Fruit fly (Drosophila melanogaster) whole organism, adult: ENCODE measurements around the gene Arfrp1.
A peak's percentile ranks its signal among the peaks of the same experiment; 100 is the strongest.

Experiments
- CG11617 ChIP-seq: fragments of 200-800 bp; sonication (Bioruptor generic); optimal IDR thresholded peaks from 2 replicates; lab custom pipeline; 2017; ENCODE audit warnings: mild to moderate bottlenecking, missing biosample characterization, missing genetic modification reagents, missing genetic modification characterization
- CG12768 ChIP-seq: fragments of 200-800 bp; sonication (Bioruptor generic); optimal IDR thresholded peaks from 2 replicates; lab custom pipeline; 2017; ENCODE audit warnings: missing biosample characterization, missing genetic modification characterization, mild to moderate bottlenecking, moderate library complexity, missing genetic modification reagents
- CG14711 ChIP-seq: fragments of 200-800 bp; sonication (Bioruptor generic); optimal IDR thresholded peaks from 2 replicates; lab custom pipeline; 2018; ENCODE audit warnings: missing biosample characterization, mild to moderate bottlenecking, missing genetic modification characterization, moderate library complexity
- CG1620 ChIP-seq: fragments of 200-800 bp; sonication (Bioruptor generic); optimal IDR thresholded peaks from 2 replicates; lab custom pipeline; 2016; ENCODE audit warnings: missing biosample characterization, missing genetic modification characterization
- CG33017 ChIP-seq: fragments of 200-800 bp; sonication (Bioruptor generic); optimal IDR thresholded peaks from 2 replicates; lab custom pipeline; 2018; ENCODE audit warnings: missing biosample characterization, mild to moderate bottlenecking, missing genetic modification characterization, moderate library complexity
- CG5204 ChIP-seq: fragments of 200-800 bp; sonication (Bioruptor generic); optimal IDR thresholded peaks from 2 replicates; lab custom pipeline; 2016; ENCODE audit warnings: missing biosample characterization, missing genetic modification characterization
- CG7045 ChIP-seq: fragments of 200-800 bp; sonication (Bioruptor generic); optimal IDR thresholded peaks from 2 replicates; lab custom pipeline; 2017; ENCODE audit warnings: missing biosample characterization, mild to moderate bottlenecking, missing genetic modification characterization
- CG7101 ChIP-seq: fragments of 200-800 bp; sonication (Bioruptor generic); optimal IDR thresholded peaks from 2 replicates; lab custom pipeline; 2018; ENCODE audit warnings: missing biosample characterization, mild to moderate bottlenecking, missing genetic modification characterization, moderate library complexity
- Clk ChIP-seq: fragments of 200-800 bp; sonication (Bioruptor generic); optimal IDR thresholded peaks from 2 replicates; lab custom pipeline; 2017; ENCODE audit warnings: missing biosample characterization, missing genetic modification characterization
- Crg-1 ChIP-seq: fragments of 200-800 bp; sonication (Bioruptor generic); optimal IDR thresholded peaks from 2 replicates; lab custom pipeline; 2016; ENCODE audit warnings: missing biosample characterization, missing genetic modification characterization
- Hr96 ChIP-seq: fragments of 200-800 bp; sonication (Bioruptor generic); optimal IDR thresholded peaks from 2 replicates; lab custom pipeline; 2016; ENCODE audit warnings: missing biosample characterization, missing genetic modification characterization
- Mnt ChIP-seq: fragments of 200-800 bp; sonication (Bioruptor generic); optimal IDR thresholded peaks from 2 replicates; lab custom pipeline; 2016; ENCODE audit warnings: missing biosample characterization, mild to moderate bottlenecking, missing genetic modification characterization
- bab1 ChIP-seq: fragments of 200-800 bp; sonication (Bioruptor generic); optimal IDR thresholded peaks from 3 replicates; lab custom pipeline; 2019; ENCODE audit warnings: missing biosample characterization, mild to moderate bottlenecking, missing genetic modification characterization, moderate library complexity
- cic ChIP-seq: fragments of 200-800 bp; sonication (Bioruptor generic); optimal IDR thresholded peaks from 2 replicates; lab custom pipeline; 2017; ENCODE audit warnings: missing biosample characterization, mild to moderate bottlenecking, missing genetic modification characterization, moderate library complexity
- cnc ChIP-seq, 2 experiments: fragments of >200 bp; optimal IDR thresholded peaks; 2 replicates each; lab custom pipeline; 2017
- kay ChIP-seq: fragments of 200-800 bp; sonication (Bioruptor generic); peaks from one replicate; lab custom pipeline; 2016; ENCODE audit warnings: missing biosample characterization, missing genetic modification characterization, borderline replicate concordance
- ovo ChIP-seq: fragments of 200-800 bp; sonication (Bioruptor generic); optimal IDR thresholded peaks from 2 replicates; lab custom pipeline; 2016; ENCODE audit warnings: missing biosample characterization, missing genetic modification characterization
- pad ChIP-seq: fragments of 200-800 bp; sonication (Bioruptor generic); optimal IDR thresholded peaks from 3 replicates; lab custom pipeline; 2017; ENCODE audit warnings: missing biosample characterization, missing genetic modification characterization, mild to moderate bottlenecking, moderate library complexity, missing genetic modification reagents
- tj ChIP-seq: fragments of 200-800 bp; sonication (Bioruptor generic); optimal IDR thresholded peaks from 3 replicates; lab custom pipeline; 2017; ENCODE audit warnings: missing biosample characterization, mild to moderate bottlenecking, missing genetic modification characterization, moderate library complexity
- toe ChIP-seq: fragments of 200-800 bp; sonication (Bioruptor generic); optimal IDR thresholded peaks from 2 replicates; lab custom pipeline; 2016; ENCODE audit warnings: missing biosample characterization, missing genetic modification characterization

Gene Arfrp1

dm6 chrX:9118961-9119633, 12.2 kb downstream of the Arfrp1 start:
- TF ChIP-seq CG33017 (tag; lab: Kevin White, UChicago): no peak
- no peak for TF ChIP-seq cnc (optimal IDR thresholded peaks at IDR 0.05; lab: Kevin White, UChicago)
- TF ChIP-seq CG1620 (GFP tag; lab: Kevin White, UChicago): no peak
- no peak for TF ChIP-seq CG7045 (GFP tag; lab: Kevin White, UChicago)
- TF ChIP-seq CG5204 (GFP tag; lab: Kevin White, UChicago): no peak
- TF ChIP-seq Hr96 (GFP tag; lab: Kevin White, UChicago): no peak
- no peak for TF ChIP-seq bab1 (GFP tag; lab: Kevin White, UChicago)
- no peak for TF ChIP-seq CG12768 (GFP tag; lab: Kevin White, UChicago)
- TF ChIP-seq ovo (GFP tag; lab: Kevin White, UChicago): no peak
- no peak for TF ChIP-seq kay (GFP tag; lab: Kevin White, UChicago)
- TF ChIP-seq cic (GFP tag; lab: Kevin White, UChicago): no peak
- no peak for TF ChIP-seq Mnt (GFP tag; lab: Kevin White, UChicago)
- no peak for TF ChIP-seq tj (GFP tag; lab: Kevin White, UChicago)
- no peak for TF ChIP-seq pad (GFP tag; lab: Kevin White, UChicago)
- no peak for TF ChIP-seq Clk (GFP tag; lab: Kevin White, UChicago)
- TF ChIP-seq CG7101: no peak
- no peak for TF ChIP-seq CG14711 (tag; lab: Kevin White, UChicago)
- TF ChIP-seq toe: no peak
- TF ChIP-seq Crg-1 (GFP tag; lab: Kevin White, UChicago): no peak

- TF ChIP-seq Mnt (GFP tag; lab: Kevin White, UChicago): no peak
- TF ChIP-seq CG5204 (GFP tag; lab: Kevin White, UChicago): no peak
- TF ChIP-seq CG7101: no peak
- no peak for TF ChIP-seq bab1 (GFP tag; lab: Kevin White, UChicago)
- no peak for TF ChIP-seq cnc (optimal IDR thresholded peaks at IDR 0.05; lab: Kevin White, UChicago)
- TF ChIP-seq CG33017 (tag; lab: Kevin White, UChicago): no peak
- no peak for TF ChIP-seq tj (GFP tag; lab: Kevin White, UChicago)
- TF ChIP-seq cic (GFP tag; lab: Kevin White, UChicago): no peak
- no peak for TF ChIP-seq CG11617 (GFP tag; lab: Kevin White, UChicago)
- TF ChIP-seq CG1620 (GFP tag; lab: Kevin White, UChicago): no peak
- TF ChIP-seq CG7045 (GFP tag; lab: Kevin White, UChicago): no peak
- no peak for TF ChIP-seq Hr96 (GFP tag; lab: Kevin White, UChicago)
- no peak for TF ChIP-seq Clk (GFP tag; lab: Kevin White, UChicago)
- no peak for TF ChIP-seq toe
- no peak for TF ChIP-seq CG12768 (GFP tag; lab: Kevin White, UChicago)
These were observed 12.9 kb downstream of the Arfrp1 start for dm6 chrX:9119671-9120364.

- TF ChIP-seq bab1 (GFP tag; lab: Kevin White, UChicago) (peak; percentile 17), pad (GFP tag; lab: Kevin White, UChicago) (no peak), CG14711 (tag; lab: Kevin White, UChicago) (peak; percentile 32)
These were observed 14.2 kb downstream of the Arfrp1 start for dm6 chrX:9120828-9121754.

dm6 chrX:9122492-9122891, 15.6 kb downstream of the Arfrp1 start:
- TF ChIP-seq CG7101: no peak
- TF ChIP-seq Hr96 (GFP tag; lab: Kevin White, UChicago): no peak
- TF ChIP-seq Crg-1 (GFP tag; lab: Kevin White, UChicago): no peak
- no peak for TF ChIP-seq CG14711 (tag; lab: Kevin White, UChicago)
- TF ChIP-seq ovo (GFP tag; lab: Kevin White, UChicago): no peak
- no peak for TF ChIP-seq tj (GFP tag; lab: Kevin White, UChicago)
- TF ChIP-seq bab1 (GFP tag; lab: Kevin White, UChicago): no peak
- no peak for TF ChIP-seq CG11617 (GFP tag; lab: Kevin White, UChicago)
- TF ChIP-seq CG7045 (GFP tag; lab: Kevin White, UChicago): no peak

dm6 chrX:9127264-9128011, 20.6 kb downstream of the Arfrp1 start:
- TF ChIP-seq bab1 (GFP tag; lab: Kevin White, UChicago) (no peak), pad (GFP tag; lab: Kevin White, UChicago) (no peak), CG7101 (no peak)
